Worm (Caenorhabditis elegans) whole organism, early embryonic: Measurements from ENCODE around the gene srg-5.

Source experiments
- B0310.2 ChIP-seq: sonication (generic microtip); optimal IDR thresholded peaks from 2 replicates; lab custom pipeline; 2016; ENCODE audit warnings: mild to moderate bottlenecking, missing genetic modification characterization, missing compliant biosample characterization
- F13C5.2 ChIP-seq: sonication (generic microtip); optimal IDR thresholded peaks from 2 replicates; lab custom pipeline; 2017; ENCODE audit warnings: mild to moderate bottlenecking, missing genetic modification characterization, inconsistent platforms, missing compliant biosample characterization
- aly-1 ChIP-seq: sonication (generic microtip); optimal IDR thresholded peaks from 2 replicates; lab custom pipeline; 2016; ENCODE audit warnings: missing genetic modification characterization, missing compliant biosample characterization
- ama-1 ChIP-seq: fragments of 150-350 bp; optimal IDR thresholded peaks from 2 replicates; lab custom pipeline; 2014
- ceh-13 ChIP-seq: fragments of 200-800 bp; sonication (Bioruptor generic); optimal IDR thresholded peaks from 2 replicates; lab custom pipeline; 2018; ENCODE audit warnings: mild to moderate bottlenecking, missing genetic modification characterization, missing compliant biosample characterization
- ceh-36 ChIP-seq: sonication (generic microtip); optimal IDR thresholded peaks from 2 replicates; lab custom pipeline; 2016; ENCODE audit warnings: missing genetic modification characterization, inconsistent platforms, missing compliant biosample characterization
- ets-7 ChIP-seq: sonication (generic microtip); optimal IDR thresholded peaks from 2 replicates; lab custom pipeline; 2016; ENCODE audit warnings: missing genotype, missing genetic modification characterization, missing compliant biosample characterization
- flt-1 ChIP-seq: fragments of 200-800 bp; sonication (Bioruptor generic); IDR thresholded peaks from 2 replicates; pipeline ENCODE4 v1.3.6; 2022; ENCODE audit warnings: missing genetic modification characterization, missing compliant biosample characterization
- hmbx-1 ChIP-seq: sonication (generic microtip); optimal IDR thresholded peaks from 2 replicates; lab custom pipeline; 2016; ENCODE audit warnings: mild to moderate bottlenecking, missing genetic modification characterization, missing compliant biosample characterization
- hmg-4 ChIP-seq: fragments of 200-800 bp; sonication (Bioruptor generic); optimal IDR thresholded peaks from 2 replicates; lab custom pipeline; 2018; ENCODE audit warnings: mild to moderate bottlenecking, missing genetic modification characterization, missing compliant biosample characterization
- hnd-1 ChIP-seq: sonication (generic microtip); optimal IDR thresholded peaks from 2 replicates; lab custom pipeline; 2016; ENCODE audit warnings: missing genetic modification characterization, missing compliant biosample characterization
- pes-1 ChIP-seq: fragments of 200-800 bp; sonication (Bioruptor generic); IDR thresholded peaks from 2 replicates; pipeline ENCODE4 v1.3.6; 2022; ENCODE audit warnings: missing genetic modification reagents, missing genetic modification characterization, missing compliant biosample characterization
- scrt-1 ChIP-seq: fragments of 200-800 bp; sonication (Bioruptor generic); IDR thresholded peaks from 2 replicates; pipeline ENCODE4 v1.3.6; 2022; ENCODE audit warnings: missing genetic modification characterization, missing compliant biosample characterization
- sea-1 ChIP-seq: fragments of 200-800 bp; sonication (Bioruptor generic); conservative IDR thresholded peaks from 2 replicates; pipeline ENCODE4 v1.3.6; 2022; ENCODE audit warnings: missing genetic modification characterization, missing compliant biosample characterization
- tbx-11 ChIP-seq: fragments of 200-800 bp; sonication (Bioruptor generic); IDR thresholded peaks from 2 replicates; pipeline ENCODE4 v1.3.6; 2022; ENCODE audit warnings: missing genetic modification characterization, missing compliant biosample characterization
- tbx-37 ChIP-seq: fragments of 200-800 bp; sonication (Bioruptor generic); conservative IDR thresholded peaks from 2 replicates; pipeline ENCODE4 v1.3.6; 2022; ENCODE audit warnings: missing genetic modification reagents, missing genetic modification characterization, missing compliant biosample characterization
- tra-4 ChIP-seq: sonication (generic microtip); optimal IDR thresholded peaks from 2 replicates; lab custom pipeline; 2017; ENCODE audit warnings: missing genetic modification characterization, missing compliant biosample characterization

srg-5 gene

DNA sequence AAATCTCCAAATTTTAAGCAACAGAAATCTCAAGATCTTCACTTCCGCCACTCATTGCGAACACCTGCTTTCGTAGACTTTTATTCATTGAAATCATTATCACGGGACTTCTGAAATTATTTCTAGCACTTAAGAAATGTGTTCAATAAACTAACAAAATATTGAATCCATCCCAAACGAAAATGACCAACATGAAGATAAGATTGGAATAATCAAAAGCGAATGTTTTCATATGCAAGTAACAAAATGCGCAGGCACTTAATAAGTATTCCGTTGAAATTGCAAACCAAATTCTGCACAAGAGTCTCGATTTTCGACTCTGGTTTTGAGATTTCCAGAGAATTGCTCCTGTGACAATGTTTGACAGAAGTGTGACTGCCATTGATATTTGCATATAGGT is at the start of gene srg-5:
srg-5 (minus strand) TSS at position 101 of the 400 bp plus-strand sequence.
- TF ChIP-seq tra-4 (tag; lab: Kevin White, UChicago) (no peak), tbx-37 (no peak), hnd-1 (tag; lab: Kevin White, UChicago) (no peak), B0310.2 (tag; lab: Kevin White, UChicago) (no peak), ama-1 (lab: Kevin White, UChicago) (no peak), ceh-36 (tag; lab: Kevin White, UChicago) (no peak), aly-1 (tag; lab: Kevin White, UChicago) (no peak), ets-7 (tag; lab: Kevin White, UChicago) (no peak), tbx-11 (GFP tag; lab: Robert Waterston, UW) (no peak), flt-1 (GFP tag; lab: Robert Waterston, UW) (no peak), pes-1 (GFP tag; lab: Robert Waterston, UW) (no peak), scrt-1 (GFP tag; lab: Robert Waterston, UW) (no peak), hmg-4 (GFP tag; lab: Kevin White, UChicago) (no peak), ceh-13 (GFP tag; lab: Kevin White, UChicago) (no peak), hmbx-1 (tag; lab: Kevin White, UChicago) (no peak), F13C5.2 (tag; lab: Kevin White, UChicago) (no peak), sea-1 (GFP tag; lab: Robert Waterston, UW) (no peak)

DNA sequence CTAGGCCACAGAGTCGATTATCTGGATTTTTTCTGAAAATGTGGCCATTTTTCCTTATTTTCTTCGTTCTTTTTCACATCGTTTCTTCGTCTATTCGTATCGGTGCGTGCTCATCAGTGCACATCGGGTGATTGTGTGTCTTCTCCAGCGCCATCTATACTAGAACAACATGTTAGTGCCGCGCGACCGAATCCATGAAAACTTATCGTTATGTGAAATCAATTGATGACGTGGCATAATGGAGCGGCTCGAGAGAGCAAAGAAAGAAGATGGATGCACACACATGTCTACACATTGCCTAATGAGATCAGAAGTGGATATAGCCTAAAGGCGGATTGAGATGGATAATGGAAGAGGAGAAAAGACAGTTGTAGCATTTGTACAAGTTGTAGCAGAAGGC is 47.9 kb upstream of the srg-5 start:
- TF ChIP-seq B0310.2 (tag; lab: Kevin White, UChicago) (no peak), aly-1 (tag; lab: Kevin White, UChicago) (no peak), ceh-36 (tag; lab: Kevin White, UChicago) (no peak)

- TF ChIP-seq hmbx-1 (tag; lab: Kevin White, UChicago) (no peak), hnd-1 (tag; lab: Kevin White, UChicago) (no peak), scrt-1 (GFP tag; lab: Robert Waterston, UW) (no peak), F13C5.2 (tag; lab: Kevin White, UChicago) (no peak), tra-4 (tag; lab: Kevin White, UChicago) (no peak), sea-1 (GFP tag; lab: Robert Waterston, UW) (no peak), ama-1 (lab: Kevin White, UChicago) (no peak), pes-1 (GFP tag; lab: Robert Waterston, UW) (no peak), ets-7 (tag; lab: Kevin White, UChicago) (no peak), B0310.2 (tag; lab: Kevin White, UChicago) (no peak), tbx-11 (GFP tag; lab: Robert Waterston, UW) (no peak), ceh-36 (tag; lab: Kevin White, UChicago) (no peak), ceh-13 (GFP tag; lab: Kevin White, UChicago) (no peak), aly-1 (tag; lab: Kevin White, UChicago) (no peak), hmg-4 (GFP tag; lab: Kevin White, UChicago) (no peak), flt-1 (GFP tag; lab: Robert Waterston, UW) (no peak), tbx-37 (no peak)
Measured at ce11 chrIII:6311452-6311851, 47.1 kb upstream of the srg-5 start.

DNA sequence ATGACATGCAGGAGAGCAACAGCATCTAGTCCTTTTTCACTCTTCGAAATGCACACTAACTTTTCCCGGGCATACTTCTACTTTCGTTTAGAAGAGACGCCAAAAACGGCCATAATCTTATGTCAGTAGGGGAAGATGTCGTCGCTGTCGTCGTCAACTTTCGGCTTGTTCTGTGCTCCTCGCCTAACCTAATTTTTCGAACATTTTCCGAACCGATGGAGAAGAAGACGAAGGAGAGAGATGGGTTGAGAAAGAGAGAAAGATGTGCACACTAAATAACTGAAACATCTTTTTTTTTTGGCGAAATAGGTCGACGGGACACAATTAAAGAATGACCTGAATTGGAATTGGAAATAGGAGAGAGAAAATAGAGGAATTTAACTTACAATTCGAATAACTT is 46.0 kb upstream of the srg-5 start:
- no peak for TF ChIP-seq tbx-11 (GFP tag; lab: Robert Waterston, UW)
- no peak for TF ChIP-seq tbx-37
- TF ChIP-seq tra-4 (tag; lab: Kevin White, UChicago), result no peak
- TF ChIP-seq hmbx-1 (tag; lab: Kevin White, UChicago), result no peak

ce11 chrIII:6309066-6309465 is 44.7 kb upstream of the srg-5 start, which contains the start of gene gar-2:
TSS of gene gar-2 (plus strand) at chrIII:6309366.
- TF ChIP-seq F13C5.2 (tag; lab: Kevin White, UChicago), result no peak
- TF ChIP-seq hmg-4 (GFP tag; lab: Kevin White, UChicago), result no peak
- TF ChIP-seq tra-4 (tag; lab: Kevin White, UChicago), result no peak
- TF ChIP-seq aly-1 (tag; lab: Kevin White, UChicago), result no peak
- TF ChIP-seq tbx-11 (GFP tag; lab: Robert Waterston, UW), result no peak
- no peak for TF ChIP-seq tbx-37
- no peak for TF ChIP-seq ceh-36 (tag; lab: Kevin White, UChicago)
- TF ChIP-seq B0310.2 (tag; lab: Kevin White, UChicago), result no peak
- no peak for TF ChIP-seq scrt-1 (GFP tag; lab: Robert Waterston, UW)
- TF ChIP-seq ets-7 (tag; lab: Kevin White, UChicago), result no peak
- no peak for TF ChIP-seq flt-1 (GFP tag; lab: Robert Waterston, UW)
- TF ChIP-seq hmbx-1 (tag; lab: Kevin White, UChicago), result no peak
- no peak for TF ChIP-seq hnd-1 (tag; lab: Kevin White, UChicago)
- no peak for TF ChIP-seq pes-1 (GFP tag; lab: Robert Waterston, UW)
- no peak for TF ChIP-seq ceh-13 (GFP tag; lab: Kevin White, UChicago)
- no peak for TF ChIP-seq ama-1 (lab: Kevin White, UChicago)

DNA sequence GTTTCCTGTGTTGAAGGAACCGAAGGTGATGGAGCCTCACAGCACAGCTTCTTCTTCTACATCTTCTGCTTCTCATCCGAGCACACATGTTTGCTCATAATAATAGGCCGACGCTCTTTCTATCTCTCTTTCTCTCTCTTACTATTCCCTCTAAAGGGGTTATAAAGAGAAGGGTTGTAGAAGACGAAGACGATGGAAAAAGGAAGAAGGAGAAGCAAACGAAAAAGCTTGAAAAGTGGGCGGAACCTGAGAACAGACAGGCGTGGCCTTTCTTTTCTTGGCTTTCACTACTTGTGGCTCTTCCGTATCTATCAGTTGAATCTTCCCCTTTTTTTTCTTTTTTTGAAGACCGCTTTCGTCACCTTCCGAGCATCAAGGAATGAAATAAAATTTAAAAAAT is 43.5 kb upstream of the srg-5 start:
- TF ChIP-seq F13C5.2 (tag; lab: Kevin White, UChicago) (no peak), B0310.2 (tag; lab: Kevin White, UChicago) (no peak)

ce11 chrIII:6303787-6304186 is 39.4 kb upstream of the srg-5 start:
- TF ChIP-seq B0310.2 (tag; lab: Kevin White, UChicago) (no peak), tra-4 (tag; lab: Kevin White, UChicago) (no peak), ama-1 (lab: Kevin White, UChicago) (no peak), scrt-1 (GFP tag; lab: Robert Waterston, UW) (no peak), hnd-1 (tag; lab: Kevin White, UChicago) (no peak), pes-1 (GFP tag; lab: Robert Waterston, UW) (no peak), ets-7 (tag; lab: Kevin White, UChicago) (no peak), hmbx-1 (tag; lab: Kevin White, UChicago) (no peak), F13C5.2 (tag; lab: Kevin White, UChicago) (no peak), tbx-11 (GFP tag; lab: Robert Waterston, UW) (no peak), aly-1 (tag; lab: Kevin White, UChicago) (no peak), flt-1 (GFP tag; lab: Robert Waterston, UW) (no peak), hmg-4 (GFP tag; lab: Kevin White, UChicago) (no peak), tbx-37 (no peak), sea-1 (GFP tag; lab: Robert Waterston, UW) (no peak), ceh-13 (GFP tag; lab: Kevin White, UChicago) (no peak), ceh-36 (tag; lab: Kevin White, UChicago) (no peak)
